Fruit fly (Drosophila melanogaster) whole organism, prepupa: Measurements from ENCODE around the gene CG46439.

Experiments used
- Blimp-1 ChIP-seq: fragments of 200-800 bp; sonication (Bioruptor generic); optimal IDR thresholded peaks from 3 replicates; lab custom pipeline; 2017; ENCODE audit warnings: missing biosample characterization, missing genetic modification characterization, mild to moderate bottlenecking, moderate library complexity, missing genetic modification reagents
- CG10669 ChIP-seq: fragments of 200-800 bp; sonication (Bioruptor generic); optimal IDR thresholded peaks from 3 replicates; lab custom pipeline; 2018; ENCODE audit warnings: missing biosample characterization, mild to moderate bottlenecking, missing genetic modification characterization, moderate library complexity
- CG4318 ChIP-seq: fragments of 200-800 bp; sonication (Bioruptor generic); optimal IDR thresholded peaks from 3 replicates; lab custom pipeline; 2017; ENCODE audit warnings: missing biosample characterization, mild to moderate bottlenecking, missing genetic modification characterization
- CG6792 ChIP-seq: fragments of 200-800 bp; sonication (Bioruptor generic); optimal IDR thresholded peaks from 3 replicates; lab custom pipeline; 2016; ENCODE audit warnings: missing biosample characterization, missing genetic modification characterization
- Eip93F ChIP-seq: fragments of 200-800 bp; sonication (Bioruptor generic); optimal IDR thresholded peaks from 2 replicates; lab custom pipeline; 2016; ENCODE audit warnings: missing biosample characterization, mild to moderate bottlenecking, missing genetic modification characterization
- Hr4 ChIP-seq: fragments of 200-800 bp; sonication (Bioruptor generic); optimal IDR thresholded peaks from 3 replicates; lab custom pipeline; 2016; ENCODE audit warnings: missing biosample characterization, missing genetic modification characterization
- Lpt ChIP-seq: fragments of 200-800 bp; sonication (Bioruptor generic); optimal IDR thresholded peaks from 3 replicates; lab custom pipeline; 2016; ENCODE audit warnings: missing biosample characterization, missing genetic modification characterization
- dsx ChIP-seq: fragments of 200-800 bp; optimal IDR thresholded peaks from 3 replicates; lab custom pipeline; 2019; ENCODE audit warnings: missing biosample characterization, mild to moderate bottlenecking, missing genetic modification characterization, moderate library complexity; ENCODE audit not compliant: poor library complexity, severe bottlenecking
- pdm3 ChIP-seq: fragments of 200-800 bp; sonication (Bioruptor generic); optimal IDR thresholded peaks from 3 replicates; lab custom pipeline; 2016; ENCODE audit warnings: missing biosample characterization, missing genetic modification characterization

- TF ChIP-seq pdm3 (GFP tag; lab: Kevin White, UChicago): no peak
- no peak for TF ChIP-seq CG6792 (GFP tag; lab: Kevin White, UChicago)
- TF ChIP-seq Blimp-1 (GFP tag; lab: Kevin White, UChicago): no peak
- TF ChIP-seq CG10669 (GFP tag; lab: Kevin White, UChicago): no peak
- no peak for TF ChIP-seq Hr4
- no peak for TF ChIP-seq Eip93F
- TF ChIP-seq Lpt (GFP tag; lab: Kevin White, UChicago): no peak
- TF ChIP-seq dsx (GFP tag; lab: Kevin White, UChicago): no peak
- TF ChIP-seq CG4318 (GFP tag; lab: Kevin White, UChicago): no peak
Observed at dm6 chr3L:11119901-11120418, 23.9 kb upstream of the CG46439 start.
